Worm (Caenorhabditis elegans): ENCODE results near the gene F31E3.6.

Gene F31E3.6

ce11 chrIII:6953978-6954377 lies 27.9 kb upstream of the F31E3.6 start:
- TF ChIP-seq Y56A3A.18 (GFP tag; IDR thresholded peaks at IDR 0.05) (no peak), B0336.3 (GFP tag; IDR thresholded peaks at IDR 0.05) (no peak), egl-44 (GFP tag; IDR thresholded peaks at IDR 0.05) (no peak), zim-3 (tag; optimal IDR thresholded peaks at IDR 0.05) (no peak), pha-4 (tag; optimal IDR thresholded peaks at IDR 0.05) (no peak)

DNA sequence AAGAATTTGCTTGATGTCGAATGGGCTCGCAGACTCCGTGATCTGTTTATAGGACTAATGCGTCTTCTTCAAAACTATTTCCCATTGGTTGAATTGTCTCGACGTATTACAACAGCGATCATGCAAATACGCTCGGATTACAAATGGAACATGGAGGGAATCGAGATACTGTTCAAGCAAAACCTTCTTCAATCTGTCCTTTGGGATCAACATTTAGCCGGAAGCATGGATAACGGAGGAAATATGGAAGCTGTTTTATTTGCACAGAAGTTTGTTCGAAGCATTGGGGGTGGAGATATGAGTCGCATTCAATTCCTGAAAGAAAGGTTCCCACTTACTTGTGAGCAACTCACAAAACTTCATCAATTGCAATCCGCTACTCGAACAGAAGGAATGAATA lies 26.1 kb upstream of the F31E3.6 start:
- TF ChIP-seq zfh-2 (GFP tag; conservative IDR thresholded peaks at IDR 0.05) (no peak), unc-62 (GFP tag; optimal IDR thresholded peaks at IDR 0.05) (no peak), repo-1 (tag; optimal IDR thresholded peaks at IDR 0.05) (no peak), dpff-1 (tag; optimal IDR thresholded peaks at IDR 0.05) (no peak), ceh-58 (GFP tag; IDR thresholded peaks at IDR 0.05) (no peak), sea-2 (GFP tag; IDR thresholded peaks at IDR 0.05) (no peak), ceh-79 (tag; optimal IDR thresholded peaks at IDR 0.05) (no peak), xnd-1 (tag; optimal IDR thresholded peaks at IDR 0.05) (no peak), lin-26 (GFP tag; IDR thresholded peaks at IDR 0.05) (no peak), efl-1 (GFP tag; optimal IDR thresholded peaks at IDR 0.05) (no peak), nfyb-1 (GFP tag; IDR thresholded peaks at IDR 0.05) (no peak), ets-4 (GFP tag; optimal IDR thresholded peaks at IDR 0.05) (no peak), lin-54 (GFP tag; optimal IDR thresholded peaks at IDR 0.05) (no peak)

DNA sequence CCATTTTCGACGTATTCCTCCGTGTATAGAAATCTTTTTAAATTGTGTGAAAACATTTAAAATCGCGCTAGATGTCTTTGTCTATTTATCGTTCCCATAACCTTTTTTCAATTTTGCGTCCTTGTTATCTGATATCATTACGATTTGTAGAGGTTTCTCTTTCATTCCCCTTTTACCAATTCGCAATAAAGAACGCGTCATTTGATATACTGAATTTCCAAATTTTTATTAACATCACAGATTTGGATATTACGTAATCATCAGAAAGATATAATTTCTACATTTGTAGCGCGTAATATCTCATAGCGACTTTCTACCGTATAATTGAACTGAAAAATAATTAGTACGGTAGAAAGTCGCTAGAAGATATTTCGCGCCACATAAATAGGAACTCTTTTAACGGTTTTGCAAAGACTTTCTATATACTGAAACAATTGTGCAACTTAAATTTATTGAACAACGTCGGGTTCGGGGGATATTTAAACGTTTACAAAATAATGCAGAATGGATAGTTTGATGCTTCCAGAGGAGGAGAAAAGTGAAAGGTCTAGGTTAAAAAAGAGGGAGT lies 23.1 kb upstream of the F31E3.6 start:
- TF ChIP-seq ZK185.1 (tag; optimal IDR thresholded peaks at IDR 0.05; ENCODE audit: poor library complexity, severe bottlenecking), result no peak
- no peak for TF ChIP-seq attf-6 (GFP tag; IDR thresholded peaks at IDR 0.05)
- no peak for TF ChIP-seq ccch-3 (GFP tag; optimal IDR thresholded peaks at IDR 0.05)
- TF ChIP-seq nfyb-1 (GFP tag; IDR thresholded peaks at IDR 0.05), result peak; percentile 49; the same call in 1 of the 2 replicates
- no peak for TF ChIP-seq attf-3 (GFP tag; conservative IDR thresholded peaks at IDR 0.05)
- no peak for TF ChIP-seq lin-40 (tag; optimal IDR thresholded peaks at IDR 0.05)
- TF ChIP-seq hlh-26 (GFP tag; conservative IDR thresholded peaks at IDR 0.05), result no peak
- TF ChIP-seq bed-2 (GFP tag; IDR thresholded peaks at IDR 0.05), result no peak
- TF ChIP-seq aptf-2 (GFP tag; conservative IDR thresholded peaks at IDR 0.05), result no peak
- peak; percentile 61 for TF ChIP-seq F33H1.4 (GFP tag; IDR thresholded peaks at IDR 0.05)
- no peak for TF ChIP-seq tlf-1 (GFP tag; optimal IDR thresholded peaks at IDR 0.05)
- peak; percentile 76 for TF ChIP-seq madf-6 (GFP tag; IDR thresholded peaks at IDR 0.05)
- no peak for TF ChIP-seq let-526 (GFP tag; IDR thresholded peaks at IDR 0.05)
- no peak for TF ChIP-seq ztf-3 (GFP tag; optimal IDR thresholded peaks at IDR 0.05)
- TF ChIP-seq fkh-3 (tag; optimal IDR thresholded peaks at IDR 0.05), result no peak
- TF ChIP-seq lag-1 (GFP tag; IDR thresholded peaks at IDR 0.05), result no peak
- TF ChIP-seq ekl-4 (GFP tag; IDR thresholded peaks at IDR 0.05), result peak; percentile 70
- no peak for TF ChIP-seq Y67H2A.10 (GFP tag; conservative IDR thresholded peaks at IDR 0.05)
- no peak for TF ChIP-seq F23B12.7 (tag; optimal IDR thresholded peaks at IDR 0.05; ENCODE audit: insufficient read depth)
- no peak for TF ChIP-seq lin-54 (GFP tag; optimal IDR thresholded peaks at IDR 0.05)
- TF ChIP-seq athp-1 (tag; optimal IDR thresholded peaks at IDR 0.05), result peak; percentile 71
- no peak for TF ChIP-seq somi-1 (GFP tag; optimal IDR thresholded peaks at IDR 0.05)
- no peak for TF ChIP-seq nhr-90 (tag; optimal IDR thresholded peaks at IDR 0.05)
- no peak for TF ChIP-seq F55B11.4 (tag; optimal IDR thresholded peaks at IDR 0.05; ENCODE audit: borderline replicate concordance, insufficient read depth)
- no peak for TF ChIP-seq Y53F4B.3 (GFP tag; IDR thresholded peaks at IDR 0.05)
- TF ChIP-seq T26A5.8 (tag; optimal IDR thresholded peaks at IDR 0.05), result no peak
- TF ChIP-seq zfh-2 (GFP tag; conservative IDR thresholded peaks at IDR 0.05), result no peak
- no peak for TF ChIP-seq T07F8.4 (tag; optimal IDR thresholded peaks at IDR 0.05)
- no peak for TF ChIP-seq madf-10 (tag; optimal IDR thresholded peaks at IDR 0.05)
- TF ChIP-seq unc-62 (GFP tag; optimal IDR thresholded peaks at IDR 0.05), result no peak
- TF ChIP-seq ceh-91 (GFP tag; IDR thresholded peaks at IDR 0.05), result peak; percentile 72
- TF ChIP-seq rpc-1 (optimal IDR thresholded peaks at IDR 0.05), result no peak
- no peak for TF ChIP-seq rpc-1 (tag; optimal IDR thresholded peaks at IDR 0.05)

Measured in whole organism, young adult.